Worm (Caenorhabditis elegans) whole organism, late embryonic: Measurements from ENCODE around the gene sru-11.

Experiments used
- C38D4.7 ChIP-seq: fragments of 200-800 bp; sonication (Bioruptor generic); optimal IDR thresholded peaks from 2 replicates; lab custom pipeline; 2018; ENCODE audit warnings: mild to moderate bottlenecking, missing genetic modification characterization, moderate library complexity, missing compliant biosample characterization
- ama-1 ChIP-seq: fragments of 150-350 bp; optimal IDR thresholded peaks from 2 replicates; lab custom pipeline; 2014
- ceh-9 ChIP-seq: sonication (generic microtip); optimal IDR thresholded peaks from 2 replicates; lab custom pipeline; 2016; ENCODE audit warnings: mild to moderate bottlenecking, missing genetic modification characterization, inconsistent platforms, missing compliant biosample characterization
- nhr-11 ChIP-seq: fragments of 150-350 bp; optimal IDR thresholded peaks from 2 replicates; lab custom pipeline; 2014; ENCODE audit warnings: missing biosample characterization, missing genetic modification characterization
- pha-2 ChIP-seq: sonication (generic microtip); optimal IDR thresholded peaks from 2 replicates; lab custom pipeline; 2017; ENCODE audit warnings: mild to moderate bottlenecking, missing genetic modification characterization, missing compliant biosample characterization
- syd-9 ChIP-seq: sonication (generic microtip); optimal IDR thresholded peaks from 2 replicates; lab custom pipeline; 2016; ENCODE audit warnings: mild to moderate bottlenecking, missing genetic modification characterization, moderate library complexity, missing compliant biosample characterization
- tbx-2 ChIP-seq: sonication (generic microtip); optimal IDR thresholded peaks from 2 replicates; lab custom pipeline; 2016; ENCODE audit warnings: missing genetic modification characterization, missing compliant biosample characterization
- unc-86 ChIP-seq: sonication (generic microtip); optimal IDR thresholded peaks from 2 replicates; lab custom pipeline; 2016; ENCODE audit warnings: missing genetic modification characterization, missing compliant biosample characterization

- no peak for TF ChIP-seq pha-2 (tag; lab: Kevin White, UChicago)
- no peak for TF ChIP-seq syd-9 (tag; lab: Kevin White, UChicago)
- TF ChIP-seq tbx-2, result no peak
- TF ChIP-seq nhr-11 (tag; lab: Kevin White, UChicago), result no peak
- no peak for TF ChIP-seq unc-86 (tag; lab: Kevin White, UChicago)
- TF ChIP-seq ceh-9 (tag; lab: Kevin White, UChicago), result no peak
- TF ChIP-seq ama-1 (lab: Kevin White, UChicago), result no peak
- no peak for TF ChIP-seq C38D4.7 (GFP tag; lab: Kevin White, UChicago)
Measured at ce11 chrIV:13582909-13583308, 1.8 kb upstream of the sru-11 start, which contains the start of gene sru-12.
